Worm (Caenorhabditis elegans) whole organism, late embryonic: ENCODE results near the gene K03H1.9.

ENCODE experiments used
- F13H6.1 ChIP-seq: sonication (generic microtip); optimal IDR thresholded peaks from 2 replicates; lab custom pipeline; 2016; ENCODE audit warnings: missing genetic modification characterization, missing compliant biosample characterization
- ceh-18 ChIP-seq: sonication (generic microtip); optimal IDR thresholded peaks from 2 replicates; lab custom pipeline; 2016; ENCODE audit warnings: missing genetic modification characterization, missing compliant biosample characterization
- elt-4 ChIP-seq: sonication (generic microtip); optimal IDR thresholded peaks from 2 replicates; lab custom pipeline; 2016; ENCODE audit warnings: missing genetic modification characterization, missing compliant biosample characterization
- lin-11 ChIP-seq: fragments of 200-800 bp; sonication (Bioruptor generic); optimal IDR thresholded peaks from 2 replicates; lab custom pipeline; 2018; ENCODE audit warnings: mild to moderate bottlenecking, missing genetic modification characterization, missing compliant biosample characterization
- nhr-11 ChIP-seq: fragments of 150-350 bp; optimal IDR thresholded peaks from 2 replicates; lab custom pipeline; 2014; ENCODE audit warnings: missing biosample characterization, missing genetic modification characterization
- npax-4 ChIP-seq: sonication (generic microtip); optimal IDR thresholded peaks from 2 replicates; lab custom pipeline; 2016; ENCODE audit warnings: missing genetic modification characterization, missing compliant biosample characterization
- pha-2 ChIP-seq: sonication (generic microtip); optimal IDR thresholded peaks from 2 replicates; lab custom pipeline; 2017; ENCODE audit warnings: mild to moderate bottlenecking, missing genetic modification characterization, missing compliant biosample characterization
- pha-4 ChIP-seq: fragments of 150-350 bp; optimal IDR thresholded peaks from 2 replicates; lab custom pipeline; 2018; ENCODE audit warnings: missing biosample characterization, missing genetic modification reagents, missing genetic modification characterization
- pqm-1 ChIP-seq: sonication (generic microtip); optimal IDR thresholded peaks from 2 replicates; lab custom pipeline; 2016; ENCODE audit warnings: missing genetic modification characterization, missing compliant biosample characterization
- unc-55 ChIP-seq: sonication (generic microtip); optimal IDR thresholded peaks from 2 replicates; lab custom pipeline; 2017; ENCODE audit warnings: missing biosample characterization, missing genetic modification reagents, missing genetic modification characterization

ce11 chrIII:9910608-9911479 lies 30.4 kb downstream of the K03H1.9 start, which contains the start of the genes cyld-1 and F40F12.9:
- no peak for TF ChIP-seq npax-4 (tag; lab: Kevin White, UChicago)
- TF ChIP-seq unc-55 (GFP tag; lab: Kevin White, UChicago): no peak
- TF ChIP-seq ceh-18 (tag; lab: Kevin White, UChicago): no peak
- TF ChIP-seq pqm-1 (tag; lab: Kevin White, UChicago): no peak
- TF ChIP-seq lin-11 (tag; lab: Kevin White, UChicago): no peak
- TF ChIP-seq pha-4 (tag; lab: Kevin White, UChicago): no peak
- TF ChIP-seq elt-4 (tag; lab: Kevin White, UChicago): no peak
- TF ChIP-seq F13H6.1 (tag; lab: Kevin White, UChicago): no peak
- TF ChIP-seq nhr-11: no peak
- TF ChIP-seq pha-2 (tag; lab: Kevin White, UChicago): no peak
